Worm (Caenorhabditis elegans): ENCODE results near the gene F11D5.6.

Gene F11D5.6

ce11 chrX:3350306-3350705, 24.2 kb upstream of the F11D5.6 start, which contains the start of gene nspg-4:
Gene nspg-4 (minus strand): TSS chrX:3350406.
- TF ChIP-seq lsy-2 (tag; optimal IDR thresholded peaks at IDR 0.05) (no peak), pha-4 (tag; optimal IDR thresholded peaks at IDR 0.05) (no peak), M03D4.4 (tag; optimal IDR thresholded peaks at IDR 0.05) (no peak), unc-39 (tag; optimal IDR thresholded peaks at IDR 0.05) (no peak), ceh-39 (tag; optimal IDR thresholded peaks at IDR 0.05) (no peak), ham-2 (GFP tag; optimal IDR thresholded peaks at IDR 0.05) (no peak), snpc-4 (tag; optimal IDR thresholded peaks at IDR 0.05) (no peak), sptf-1 (tag; optimal IDR thresholded peaks at IDR 0.05) (no peak), nhr-76 (tag; optimal IDR thresholded peaks at IDR 0.05) (no peak), nhr-28 (tag; optimal IDR thresholded peaks at IDR 0.05) (no peak), ztf-11 (tag; optimal IDR thresholded peaks at IDR 0.05) (no peak), cnd-1 (tag; optimal IDR thresholded peaks at IDR 0.05) (no peak), blmp-1 (tag; optimal IDR thresholded peaks at IDR 0.05) (no peak), ceh-83 (GFP tag; optimal IDR thresholded peaks at IDR 0.05) (no peak), sem-2 (GFP tag; optimal IDR thresholded peaks at IDR 0.05) (no peak), nhr-237 (tag; optimal IDR thresholded peaks at IDR 0.05) (no peak), bed-3 (GFP tag; optimal IDR thresholded peaks at IDR 0.05) (no peak), ceh-43 (GFP tag; optimal IDR thresholded peaks at IDR 0.05) (no peak)

- peak; percentile 72 for TF ChIP-seq sem-2 (GFP tag; optimal IDR thresholded peaks at IDR 0.05)
- peak; percentile 35 for TF ChIP-seq lin-13 (tag; optimal IDR thresholded peaks at IDR 0.05)
- TF ChIP-seq elt-3 (tag; optimal IDR thresholded peaks at IDR 0.05), result no peak
- peak; percentile 78 for TF ChIP-seq ceh-83 (GFP tag; optimal IDR thresholded peaks at IDR 0.05)
- no peak for TF ChIP-seq zip-8 (tag; optimal IDR thresholded peaks at IDR 0.05)
- no peak for TF ChIP-seq nhr-28 (tag; optimal IDR thresholded peaks at IDR 0.05)
- TF ChIP-seq drap-1 (GFP tag; optimal IDR thresholded peaks at IDR 0.05), result peak; percentile 78
- peak; percentile 45 for TF ChIP-seq ceh-43 (GFP tag; optimal IDR thresholded peaks at IDR 0.05)
- TF ChIP-seq hlh-1 (tag; optimal IDR thresholded peaks at IDR 0.05), result peak; percentile 11
- TF ChIP-seq M03D4.4 (tag; optimal IDR thresholded peaks at IDR 0.05), result peak; percentile 85
- TF ChIP-seq mls-2 (tag; optimal IDR thresholded peaks at IDR 0.05), result peak; percentile 82
- TF ChIP-seq flh-1 (GFP tag; optimal IDR thresholded peaks at IDR 0.05), result peak; percentile 24
- peak; percentile 24 for TF ChIP-seq ham-2 (GFP tag; optimal IDR thresholded peaks at IDR 0.05)
- TF ChIP-seq sptf-1 (tag; optimal IDR thresholded peaks at IDR 0.05), result peak; percentile 79
- peak; percentile 51 for TF ChIP-seq bed-3 (GFP tag; optimal IDR thresholded peaks at IDR 0.05)
- TF ChIP-seq unc-120 (tag; optimal IDR thresholded peaks at IDR 0.05; ENCODE audit: poor library complexity, severe bottlenecking), result peak; percentile 47
- peak; percentile 82 for TF ChIP-seq cnd-1 (tag; optimal IDR thresholded peaks at IDR 0.05)
- TF ChIP-seq snpc-4 (tag; optimal IDR thresholded peaks at IDR 0.05), result no peak
- peak; percentile 42 for TF ChIP-seq lin-32 (GFP tag; optimal IDR thresholded peaks at IDR 0.05)
- no peak for TF ChIP-seq nhr-12 (tag; optimal IDR thresholded peaks at IDR 0.05)
- TF ChIP-seq tbx-8 (GFP tag; optimal IDR thresholded peaks at IDR 0.05), result peak; percentile 38
These were observed 21.9 kb upstream of the F11D5.6 start, which contains the start of gene ZK816.3 for ce11 chrX:3347904-3348441. Gene ZK816.3 (plus strand): TSS chrX:3348391.

- TF ChIP-seq elt-1 (tag; optimal IDR thresholded peaks at IDR 0.05; ENCODE audit: borderline replicate concordance, insufficient read depth), result peak; percentile 92
- peak; percentile 41 for TF ChIP-seq sptf-1 (tag; optimal IDR thresholded peaks at IDR 0.05)
- no peak for TF ChIP-seq drap-1 (GFP tag; optimal IDR thresholded peaks at IDR 0.05)
- TF ChIP-seq unc-120 (tag; optimal IDR thresholded peaks at IDR 0.05; ENCODE audit: poor library complexity, severe bottlenecking), result peak; percentile 18
- TF ChIP-seq M03D4.4 (tag; optimal IDR thresholded peaks at IDR 0.05), result peak; percentile 0
These were observed 17.6 kb upstream of the F11D5.6 start for ce11 chrX:3343620-3344197.

- TF ChIP-seq unc-120 (tag; optimal IDR thresholded peaks at IDR 0.05; ENCODE audit: poor library complexity, severe bottlenecking), result peak; percentile 17
- TF ChIP-seq ztf-11 (tag; optimal IDR thresholded peaks at IDR 0.05), result no peak
These were observed 13.8 kb upstream of the F11D5.6 start for ce11 chrX:3339882-3340281.

ce11 chrX:3334115-3334514, 8.0 kb upstream of the F11D5.6 start:
- TF ChIP-seq unc-39 (tag; optimal IDR thresholded peaks at IDR 0.05) (no peak), sem-2 (GFP tag; optimal IDR thresholded peaks at IDR 0.05) (no peak), unc-120 (tag; optimal IDR thresholded peaks at IDR 0.05; ENCODE audit: poor library complexity, severe bottlenecking) (no peak), ces-1 (GFP tag; optimal IDR thresholded peaks at IDR 0.05) (no peak), ceh-39 (tag; optimal IDR thresholded peaks at IDR 0.05) (no peak), tbx-8 (GFP tag; optimal IDR thresholded peaks at IDR 0.05) (no peak)
